Fruit fly (Drosophila melanogaster) whole organism, embryonic: ENCODE data around the gene CG6441.
A peak's percentile ranks its signal among the peaks of the same experiment; 100 is the strongest.

Experiments used
- Aef1 ChIP-seq: fragments of 200-800 bp; sonication (Bioruptor generic); IDR thresholded peaks from 3 replicates; pipeline ENCODE4 v1.3.6; 2022; ENCODE audit warnings: missing biosample characterization, missing genetic modification characterization
- BtbVII ChIP-seq: fragments of 200-800 bp; sonication (Bioruptor generic); optimal IDR thresholded peaks from 3 replicates; lab custom pipeline; 2017; ENCODE audit warnings: missing biosample characterization, mild to moderate bottlenecking, missing genetic modification characterization
- CG10274 ChIP-seq: fragments of 200-800 bp; sonication (Bioruptor generic); optimal IDR thresholded peaks from 3 replicates; lab custom pipeline; 2017; ENCODE audit warnings: missing biosample characterization, mild to moderate bottlenecking, missing genetic modification characterization
- CG10321 ChIP-seq: fragments of 200-800 bp; sonication (Bioruptor generic); IDR thresholded peaks from 2 replicates; pipeline ENCODE4 v1.3.6; 2022; ENCODE audit warnings: missing biosample characterization, missing genetic modification characterization
- CG11247 ChIP-seq: fragments of 200-800 bp; sonication (Bioruptor generic); IDR thresholded peaks from 2 replicates; pipeline ENCODE4 v1.3.6; 2022; ENCODE audit warnings: missing biosample characterization, missing genetic modification characterization
- CG11560 ChIP-seq: fragments of 200-800 bp; sonication (Bioruptor generic); IDR thresholded peaks from 3 replicates; pipeline ENCODE4 v1.3.6; 2022; ENCODE audit warnings: missing biosample characterization, missing genetic modification characterization
- CG11695 ChIP-seq: fragments of 200-800 bp; sonication (Bioruptor generic); IDR thresholded peaks from 3 replicates; pipeline ENCODE4 v1.3.6; 2022; ENCODE audit warnings: missing biosample characterization, missing genetic modification characterization
- CG12219 ChIP-seq: fragments of 200-800 bp; sonication (Bioruptor generic); optimal IDR thresholded peaks from 3 replicates; lab custom pipeline; 2018; ENCODE audit warnings: missing biosample characterization, mild to moderate bottlenecking, missing genetic modification characterization
- CG13287 ChIP-seq: fragments of 200-800 bp; sonication (Bioruptor generic); IDR thresholded peaks from 2 replicates; pipeline ENCODE4 v1.3.6; 2022; ENCODE audit warnings: missing biosample characterization, missing genetic modification characterization; ENCODE audit not compliant: partially characterized antibody
- CG14014 ChIP-seq: fragments of 200-800 bp; sonication (Bioruptor generic); IDR thresholded peaks from 2 replicates; pipeline ENCODE4 v1.3.6; 2022; ENCODE audit warnings: missing biosample characterization, missing genetic modification characterization
- CG15011 ChIP-seq: fragments of 200-800 bp; sonication (Bioruptor generic); optimal IDR thresholded peaks from 3 replicates; lab custom pipeline; 2018; ENCODE audit warnings: missing biosample characterization, mild to moderate bottlenecking, missing genetic modification characterization
- CG17328 ChIP-seq: fragments of 200-800 bp; sonication (Bioruptor generic); IDR thresholded peaks from 2 replicates; pipeline ENCODE4 v1.3.6; 2022; ENCODE audit warnings: missing biosample characterization, missing genetic modification characterization
- CG17359 ChIP-seq: fragments of 200-800 bp; sonication (Bioruptor generic); optimal IDR thresholded peaks from 3 replicates; lab custom pipeline; 2018; ENCODE audit warnings: missing biosample characterization, mild to moderate bottlenecking, missing genetic modification characterization, moderate library complexity
- CG17361 ChIP-seq: fragments of 200-800 bp; sonication (Bioruptor generic); IDR thresholded peaks from 3 replicates; pipeline ENCODE4 v1.3.6; 2022; ENCODE audit warnings: missing biosample characterization, missing genetic modification characterization
- CG18764 ChIP-seq: fragments of 200-800 bp; sonication (Bioruptor generic); optimal IDR thresholded peaks from 3 replicates; lab custom pipeline; 2016; ENCODE audit warnings: missing biosample characterization, missing genetic modification characterization
- CG2889 ChIP-seq: fragments of 200-800 bp; sonication (Bioruptor generic); IDR thresholded peaks from 3 replicates; pipeline ENCODE4 v1.3.6; 2022; ENCODE audit warnings: missing biosample characterization, missing genetic modification characterization
- CG3847 ChIP-seq: fragments of 200-800 bp; sonication (Bioruptor generic); IDR thresholded peaks from 2 replicates; pipeline ENCODE4 v1.3.6; 2022; ENCODE audit warnings: missing biosample characterization, missing genetic modification characterization
- CG8944 ChIP-seq: fragments of 200-800 bp; sonication (Bioruptor generic); optimal IDR thresholded peaks from 3 replicates; lab custom pipeline; 2016; ENCODE audit warnings: missing biosample characterization, missing genetic modification characterization
- CG9609 ChIP-seq: fragments of 200-800 bp; sonication (Bioruptor generic); optimal IDR thresholded peaks from 3 replicates; lab custom pipeline; 2016; ENCODE audit warnings: missing biosample characterization, missing genetic modification characterization
- D19A ChIP-seq: fragments of 200-800 bp; optimal IDR thresholded peaks from 3 replicates; lab custom pipeline; 2019; ENCODE audit warnings: missing biosample characterization, mild to moderate bottlenecking, missing genetic modification characterization, moderate library complexity
- Dfd ChIP-seq, 2 experiments: fragments of >200 bp; optimal IDR thresholded peaks; 2 replicates each; lab custom pipeline; 2017; ENCODE audit warnings: missing biosample characterization in 2 of 2, missing genetic modification characterization in 2 of 2
- Fer2 ChIP-seq: fragments of 200-800 bp; sonication (Bioruptor generic); optimal IDR thresholded peaks from 2 replicates; lab custom pipeline; 2018; ENCODE audit warnings: missing biosample characterization, mild to moderate bottlenecking, missing genetic modification characterization, moderate library complexity
- Fer3 ChIP-seq: fragments of 200-800 bp; sonication (Bioruptor generic); optimal IDR thresholded peaks from 2 replicates; lab custom pipeline; 2018; ENCODE audit warnings: missing biosample characterization, mild to moderate bottlenecking, missing genetic modification characterization, moderate library complexity
- GATAe ChIP-seq: fragments of 200-800 bp; sonication (Bioruptor generic); conservative IDR thresholded peaks from 2 replicates; pipeline ENCODE4 v1.3.6; 2022; ENCODE audit warnings: missing biosample characterization, missing genetic modification characterization
- HLHmδ ChIP-seq: fragments of 200-800 bp; sonication (Bioruptor generic); optimal IDR thresholded peaks from 2 replicates; lab custom pipeline; 2018; ENCODE audit warnings: missing biosample characterization, mild to moderate bottlenecking, missing genetic modification characterization, moderate library complexity
- MTF-1 ChIP-seq: fragments of 200-800 bp; sonication (Bioruptor generic); optimal IDR thresholded peaks from 2 replicates; lab custom pipeline; 2018; ENCODE audit warnings: missing biosample characterization, mild to moderate bottlenecking, missing genetic modification characterization, borderline replicate concordance
- Opbp ChIP-seq: fragments of 200-800 bp; sonication (Bioruptor generic); IDR thresholded peaks from 3 replicates; pipeline ENCODE4 v1.3.6; 2022; ENCODE audit warnings: missing biosample characterization, missing genetic modification characterization; ENCODE audit not compliant: partially characterized antibody
- Trl ChIP-seq, 3 experiments: fragments of >200 bp in 2 of 3; fragments of 200-800 bp in 1 of 3; sonication (Bioruptor generic) in 1 of 3; optimal IDR thresholded peaks; 2 replicates in 1 of 3; 3 replicates in 2 of 3; lab custom pipeline; 2016 to 2017; ENCODE audit warnings: missing biosample characterization in 1 of 3, missing genetic modification characterization in 1 of 3
- Usf ChIP-seq: fragments of 200-800 bp; sonication (Bioruptor generic); optimal IDR thresholded peaks from 2 replicates; lab custom pipeline; 2017; ENCODE audit warnings: missing genotype, missing biosample characterization, missing genetic modification characterization
- ato ChIP-seq: fragments of 200-800 bp; sonication (Bioruptor generic); IDR thresholded peaks from 2 replicates; pipeline ENCODE4 v1.3.6; 2022; ENCODE audit warnings: missing biosample characterization, missing genetic modification characterization; ENCODE audit not compliant: partially characterized antibody
- bab2 ChIP-seq: fragments of 200-800 bp; sonication (Bioruptor generic); optimal IDR thresholded peaks from 2 replicates; lab custom pipeline; 2016; ENCODE audit warnings: missing biosample characterization, missing genetic modification characterization
- br ChIP-seq: fragments of >200 bp; optimal IDR thresholded peaks from 2 replicates; lab custom pipeline; 2017
- fd64A ChIP-seq: fragments of 200-800 bp; sonication (Bioruptor generic); optimal IDR thresholded peaks from 3 replicates; lab custom pipeline; 2018; ENCODE audit warnings: missing biosample characterization, mild to moderate bottlenecking, missing genetic modification characterization
- fu2 ChIP-seq: fragments of 200-800 bp; sonication (Bioruptor generic); optimal IDR thresholded peaks from 2 replicates; lab custom pipeline; 2016; ENCODE audit warnings: missing biosample characterization, missing genetic modification characterization
- grau ChIP-seq: fragments of 200-800 bp; optimal IDR thresholded peaks from 3 replicates; lab custom pipeline; 2019; ENCODE audit warnings: missing biosample characterization, mild to moderate bottlenecking, missing genetic modification characterization, moderate library complexity
- gsb-n ChIP-seq: fragments of 200-800 bp; sonication (Bioruptor generic); optimal IDR thresholded peaks from 3 replicates; lab custom pipeline; 2018; ENCODE audit warnings: missing biosample characterization, mild to moderate bottlenecking, missing genetic modification characterization
- inv ChIP-seq: fragments of 200-800 bp; sonication (Bioruptor generic); IDR thresholded peaks from 2 replicates; pipeline ENCODE4 v1.3.6; 2022; ENCODE audit warnings: missing biosample characterization, missing genetic modification characterization; ENCODE audit not compliant: partially characterized antibody
- kni ChIP-seq: fragments of 200-800 bp; sonication (Bioruptor generic); optimal IDR thresholded peaks from 3 replicates; lab custom pipeline; 2017; ENCODE audit warnings: mild to moderate bottlenecking, missing biosample characterization, missing genetic modification reagents, missing genetic modification characterization
- lov ChIP-seq, 2 experiments: fragments of 200-800 bp in 1 of 2; fragments of >200 bp in 1 of 2; sonication (Bioruptor generic) in 1 of 2; IDR thresholded peaks in 1 of 2; optimal IDR thresholded peaks in 1 of 2; 2 replicates in 1 of 2; 3 replicates in 1 of 2; pipeline versions ENCODE4 v1.3.6 to Lab custom; 2017 to 2022; ENCODE audit warnings: missing biosample characterization in 1 of 2, missing genetic modification characterization in 1 of 2
- luna ChIP-seq: fragments of 200-800 bp; sonication (Bioruptor generic); optimal IDR thresholded peaks from 2 replicates; lab custom pipeline; 2016; ENCODE audit warnings: missing biosample characterization, missing genetic modification characterization
- mam ChIP-seq: fragments of 200-800 bp; sonication (Bioruptor generic); optimal IDR thresholded peaks from 3 replicates; lab custom pipeline; 2016; ENCODE audit warnings: missing biosample characterization, missing genetic modification characterization
- psq ChIP-seq: fragments of 200-800 bp; sonication (Bioruptor generic); optimal IDR thresholded peaks from 2 replicates; lab custom pipeline; 2017; ENCODE audit warnings: missing biosample characterization, missing genetic modification characterization
- ranshi ChIP-seq: fragments of 200-800 bp; sonication (Bioruptor generic); IDR thresholded peaks from 2 replicates; pipeline ENCODE4 v1.3.6; 2022; ENCODE audit warnings: missing biosample characterization, missing genetic modification characterization
- rib ChIP-seq: fragments of 200-800 bp; sonication (Bioruptor generic); IDR thresholded peaks from 2 replicates; pipeline ENCODE4 v1.3.6; 2022; ENCODE audit warnings: missing biosample characterization, missing genetic modification characterization
- sens ChIP-seq: fragments of 200-800 bp; sonication (Bioruptor generic); peaks from one replicate; lab custom pipeline; 2016; ENCODE audit warnings: missing biosample characterization, missing genetic modification characterization
- sna ChIP-seq: fragments of 200-800 bp; sonication (Bioruptor generic); IDR thresholded peaks from 2 replicates; pipeline ENCODE4 v1.3.6; 2022; ENCODE audit warnings: missing biosample characterization, missing genetic modification characterization; ENCODE audit not compliant: partially characterized antibody
- sug ChIP-seq: fragments of 200-800 bp; optimal IDR thresholded peaks from 2 replicates; lab custom pipeline; 2019; ENCODE audit warnings: missing biosample characterization, mild to moderate bottlenecking, missing genetic modification characterization, moderate library complexity
- tup ChIP-seq: fragments of 200-800 bp; sonication (Bioruptor generic); optimal IDR thresholded peaks from 2 replicates; lab custom pipeline; 2016; ENCODE audit warnings: missing biosample characterization, mild to moderate bottlenecking, missing genetic modification characterization, moderate library complexity

Gene CG6441

DNA sequence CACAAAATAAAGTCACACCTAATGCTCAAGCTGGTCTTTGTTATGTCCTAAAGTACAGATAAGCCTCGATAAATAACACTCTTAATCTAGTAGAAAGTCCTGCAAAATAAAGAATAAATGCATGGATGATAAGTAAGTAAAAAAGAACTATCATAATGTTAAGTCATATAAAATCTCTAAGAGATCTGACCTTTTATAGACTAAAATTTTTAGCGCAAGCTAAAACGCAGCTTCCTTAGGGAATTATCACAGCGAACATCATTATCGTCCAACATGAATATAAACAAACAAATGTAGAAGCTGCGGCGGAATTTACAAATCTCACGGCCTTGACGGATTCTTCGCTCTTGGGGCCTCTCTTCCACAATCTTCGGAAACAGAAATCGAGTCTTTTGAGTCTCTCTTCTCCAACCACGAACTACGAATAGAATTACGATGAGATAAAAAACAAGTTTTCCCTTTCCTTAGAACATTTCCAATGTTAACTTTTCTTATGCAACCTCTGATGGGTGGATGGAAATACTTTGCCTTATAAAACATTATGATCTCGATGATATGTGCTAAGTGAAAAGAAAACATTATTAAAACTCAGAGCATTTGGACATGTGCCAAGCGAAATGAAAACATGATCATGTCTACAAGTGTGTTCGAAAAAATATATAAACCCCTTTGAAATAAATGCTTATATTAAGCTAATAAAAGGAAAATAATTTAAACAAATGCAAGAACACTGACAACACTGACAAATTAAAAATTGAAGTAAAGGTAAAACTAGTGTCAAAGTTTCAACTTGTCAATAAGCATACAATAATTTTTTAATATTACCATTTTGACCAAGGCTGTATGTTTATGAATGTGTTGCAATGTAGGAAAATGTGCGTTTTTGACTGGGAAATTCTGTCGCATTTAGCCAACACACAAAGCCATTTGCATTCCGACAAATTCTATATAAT is 20.1 kb downstream of the CG6441 start (continued):
- TF ChIP-seq sug (tag; lab: Kevin White, UChicago) (peak; percentile 39), Fer2 (tag; lab: Kevin White, UChicago) (no peak), CG15011 (GFP tag; lab: Kevin White, UChicago) (no peak), rib (GFP tag; lab: Robert Waterston, UW) (0 out of 2 replicates have a peak, but pooled peaks have one; percentile 55), CG10321 (GFP tag; lab: Robert Waterston, UW) (no peak), CG17328 (GFP tag; lab: Robert Waterston, UW) (peak; percentile 61; the same call in 1 of the 2 replicates), D19A (peak; percentile 29), GATAe (no peak), sna (GFP tag; lab: Robert Waterston, UW) (no peak), Usf (GFP tag; lab: Kevin White, UChicago) (no peak), ato (GFP tag; lab: Robert Waterston, UW) (no peak), CG11695 (GFP tag; lab: Robert Waterston, UW) (peak; percentile 46; the same call in 1 of the 3 replicates), CG8944 (GFP tag; lab: Kevin White, UChicago) (peak; percentile 26), CG11560 (tag; lab: Robert Waterston, UW) (no peak), tup (no peak), kni (GFP tag; lab: Kevin White, UChicago) (no peak), mam (GFP tag; lab: Kevin White, UChicago) (peak; percentile 17), CG10274 (GFP tag; lab: Kevin White, UChicago) (no peak), Trl (optimal IDR thresholded peaks at IDR 0.05; lab: Kevin White, UChicago) (peak; percentile 34 to 51), Trl (GFP tag; optimal IDR thresholded peaks at IDR 0.05; lab: Kevin White, UChicago) (no peak), fu2 (peak; percentile 8), CG18764 (GFP tag; lab: Kevin White, UChicago) (no peak), Aef1 (GFP tag; lab: Robert Waterston, UW) (peak; percentile 50; the same call in 1 of the 3 replicates), CG11247 (GFP tag; lab: Robert Waterston, UW) (0 out of 2 replicates have a peak, but pooled peaks have one; percentile 40), CG12219 (GFP tag; lab: Kevin White, UChicago) (peak; percentile 45), CG17359 (peak; percentile 25), BtbVII (GFP tag; lab: Kevin White, UChicago) (no peak), MTF-1 (GFP tag; lab: Kevin White, UChicago) (no peak), br (no peak), CG13287 (GFP tag; lab: Robert Waterston, UW) (no peak), sens (GFP tag; lab: Kevin White, UChicago) (peak; percentile 84), gsb-n (tag; lab: Kevin White, UChicago) (no peak), CG2889 (GFP tag; lab: Robert Waterston, UW) (peak; percentile 55; the same call in 2 of the 3 replicates), grau (peak; percentile 94), ranshi (GFP tag; lab: Robert Waterston, UW) (peak; percentile 66; the same call in 1 of the 2 replicates), Fer3 (tag; lab: Kevin White, UChicago) (no peak), Opbp (GFP tag; lab: Robert Waterston, UW) (no peak), CG3847 (GFP tag; lab: Robert Waterston, UW) (peak; percentile 67), bab2 (GFP tag; lab: Kevin White, UChicago) (peak; percentile 46), CG17361 (no peak), fd64A (GFP tag; lab: Kevin White, UChicago) (no peak), CG9609 (GFP tag; lab: Kevin White, UChicago) (no peak), luna (GFP tag; lab: Kevin White, UChicago) (no peak), lov (optimal IDR thresholded peaks at IDR 0.05; lab: Kevin White, UChicago) (no peak), lov (GFP tag; IDR thresholded peaks at IDR 0.05; lab: Robert Waterston, UW) (no peak), psq (GFP tag; lab: Kevin White, UChicago) (no peak), inv (no peak), HLHmδ (GFP tag; lab: Kevin White, UChicago) (no peak), Dfd (GFP tag; optimal IDR thresholded peaks at IDR 0.05; lab: Kevin White, UChicago) (no peak), CG14014 (peak; percentile 78)
